Worm (Caenorhabditis elegans) whole organism, mixed stage, embryonic: Measurements from ENCODE around the gene irld-61.
A peak's percentile ranks its signal among the peaks of the same experiment; 100 is the strongest.

ENCODE experiments used
- M03D4.4 ChIP-seq: sonication (generic microtip); optimal IDR thresholded peaks from 2 replicates; lab custom pipeline; 2017; ENCODE audit warnings: mild to moderate bottlenecking, missing genetic modification characterization, missing compliant biosample characterization
- bed-3 ChIP-seq: fragments of 200-800 bp; sonication (Bioruptor generic); optimal IDR thresholded peaks from 3 replicates; lab custom pipeline; 2018; ENCODE audit warnings: mild to moderate bottlenecking, missing genetic modification characterization, moderate library complexity, missing compliant biosample characterization
- blmp-1 ChIP-seq: fragments of 150-350 bp; optimal IDR thresholded peaks from 2 replicates; lab custom pipeline; 2014; ENCODE audit warnings: missing biosample characterization, missing genetic modification characterization
- ceh-39 ChIP-seq: fragments of 150-350 bp; optimal IDR thresholded peaks from 2 replicates; lab custom pipeline; 2014; ENCODE audit warnings: missing biosample characterization, missing genetic modification characterization
- ceh-43 ChIP-seq: fragments of 200-800 bp; sonication (Bioruptor generic); optimal IDR thresholded peaks from 2 replicates; lab custom pipeline; 2018; ENCODE audit warnings: mild to moderate bottlenecking, missing genetic modification characterization, moderate library complexity, missing compliant biosample characterization
- ces-1 ChIP-seq: fragments of 150-350 bp; optimal IDR thresholded peaks from 2 replicates; lab custom pipeline; 2014; ENCODE audit warnings: missing biosample characterization, missing genetic modification reagents, missing genetic modification characterization
- cnd-1 ChIP-seq: fragments of 200-800 bp; sonication (Bioruptor generic); optimal IDR thresholded peaks from 2 replicates; lab custom pipeline; 2018; ENCODE audit warnings: mild to moderate bottlenecking, missing genetic modification characterization, missing compliant biosample characterization
- drap-1 ChIP-seq: fragments of 200-800 bp; sonication (Bioruptor generic); optimal IDR thresholded peaks from 3 replicates; lab custom pipeline; 2018; ENCODE audit warnings: mild to moderate bottlenecking, missing genetic modification characterization, missing compliant biosample characterization
- elt-1 ChIP-seq: sonication (generic microtip); optimal IDR thresholded peaks from 2 replicates; lab custom pipeline; 2017; ENCODE audit warnings: missing genetic modification characterization, mild to moderate bottlenecking, missing compliant biosample characterization, antibody characterized with exemption, moderate library complexity, borderline replicate concordance; ENCODE audit not compliant: insufficient read depth
- elt-3 ChIP-seq: fragments of 150-350 bp; optimal IDR thresholded peaks from 2 replicates; lab custom pipeline; 2014; ENCODE audit warnings: missing biosample characterization, missing genetic modification characterization
- flh-1 ChIP-seq: fragments of 200-800 bp; sonication (Bioruptor generic); optimal IDR thresholded peaks from 2 replicates; lab custom pipeline; 2018; ENCODE audit warnings: mild to moderate bottlenecking, missing genetic modification characterization, moderate library complexity, missing compliant biosample characterization
- ham-2 ChIP-seq: fragments of 200-800 bp; sonication (Bioruptor generic); optimal IDR thresholded peaks from 2 replicates; lab custom pipeline; 2018; ENCODE audit warnings: mild to moderate bottlenecking, missing genetic modification characterization, missing compliant biosample characterization
- lin-32 ChIP-seq: fragments of 200-800 bp; sonication (Bioruptor generic); optimal IDR thresholded peaks from 2 replicates; lab custom pipeline; 2018; ENCODE audit warnings: mild to moderate bottlenecking, missing genetic modification characterization, missing compliant biosample characterization
- lsy-2 ChIP-seq: fragments of 150-350 bp; optimal IDR thresholded peaks from 2 replicates; lab custom pipeline; 2014; ENCODE audit warnings: missing biosample characterization, missing genetic modification characterization
- mab-5 ChIP-seq: fragments of 150-350 bp; optimal IDR thresholded peaks from 2 replicates; lab custom pipeline; 2014; ENCODE audit warnings: missing biosample characterization, missing genetic modification characterization
- mls-2 ChIP-seq: sonication (generic microtip); optimal IDR thresholded peaks from 2 replicates; lab custom pipeline; 2016; ENCODE audit warnings: mild to moderate bottlenecking, missing genetic modification characterization, moderate library complexity, missing compliant biosample characterization
- nhr-12 ChIP-seq: fragments of 150-350 bp; optimal IDR thresholded peaks from 2 replicates; lab custom pipeline; 2014; ENCODE audit warnings: missing biosample characterization, missing genetic modification characterization
- nhr-237 ChIP-seq: fragments of 150-350 bp; optimal IDR thresholded peaks from 2 replicates; lab custom pipeline; 2014; ENCODE audit warnings: missing biosample characterization, missing genetic modification characterization
- nhr-76 ChIP-seq: sonication (generic microtip); optimal IDR thresholded peaks from 2 replicates; lab custom pipeline; 2017; ENCODE audit warnings: missing biosample characterization, missing genetic modification characterization
- sptf-1 ChIP-seq: sonication (generic microtip); optimal IDR thresholded peaks from 2 replicates; lab custom pipeline; 2017; ENCODE audit warnings: mild to moderate bottlenecking, missing genetic modification characterization, moderate library complexity, missing compliant biosample characterization
- tbx-8 ChIP-seq: fragments of 200-800 bp; sonication (Bioruptor generic); optimal IDR thresholded peaks from 2 replicates; lab custom pipeline; 2018; ENCODE audit warnings: mild to moderate bottlenecking, missing genetic modification characterization, moderate library complexity, missing compliant biosample characterization
- unc-120 ChIP-seq: sonication (generic microtip); optimal IDR thresholded peaks from 2 replicates; lab custom pipeline; 2017; ENCODE audit warnings: missing genetic modification characterization, missing compliant biosample characterization; ENCODE audit not compliant: poor library complexity, severe bottlenecking
- unc-39 ChIP-seq: fragments of 150-350 bp; optimal IDR thresholded peaks from 2 replicates; lab custom pipeline; 2014; ENCODE audit warnings: missing biosample characterization, missing genetic modification characterization
- unc-62 ChIP-seq: fragments of 150-350 bp; optimal IDR thresholded peaks from 2 replicates; lab custom pipeline; 2014; ENCODE audit warnings: missing biosample characterization, missing genetic modification reagents, missing genetic modification characterization
- zip-8 ChIP-seq: fragments of 150-350 bp; optimal IDR thresholded peaks from 2 replicates; lab custom pipeline; 2014; ENCODE audit warnings: missing biosample characterization, missing genetic modification characterization
- ztf-11 ChIP-seq: fragments of 150-350 bp; optimal IDR thresholded peaks from 2 replicates; lab custom pipeline; 2014; ENCODE audit warnings: missing biosample characterization, missing genetic modification characterization

irld-61 gene

ce11 chrIII:12800529-12800928 is 36.2 kb downstream of the irld-61 start:
- TF ChIP-seq ham-2 (GFP tag; lab: Kevin White, UChicago) (peak; percentile 95), drap-1 (no peak), tbx-8 (GFP tag; lab: Kevin White, UChicago) (no peak), nhr-12 (tag; lab: Kevin White, UChicago) (no peak), blmp-1 (tag; lab: Kevin White, UChicago) (peak; percentile 96), unc-120 (tag; lab: Kevin White, UChicago) (no peak), elt-1 (peak; percentile 70), nhr-76 (tag; lab: Kevin White, UChicago) (no peak), elt-3 (tag; lab: Kevin White, UChicago) (no peak), ztf-11 (tag; lab: Kevin White, UChicago) (no peak), bed-3 (GFP tag; lab: Kevin White, UChicago) (no peak), cnd-1 (tag; lab: Kevin White, UChicago) (no peak), unc-39 (tag; lab: Kevin White, UChicago) (no peak), unc-62 (GFP tag; lab: Kevin White, UChicago) (no peak), lin-32 (GFP tag; lab: Kevin White, UChicago) (no peak)

- TF ChIP-seq mls-2 = no peak
- no peak for TF ChIP-seq mab-5 (tag; lab: Kevin White, UChicago)
- TF ChIP-seq, all 35 proteins: peak for 0
Observed at ce11 chrIII:12806712-12807111, 42.4 kb downstream of the irld-61 start, which contains the start of gene BE10.5. TSS of gene BE10.5 (minus strand) at chrIII:12806812.

- TF ChIP-seq M03D4.4 (tag; lab: Kevin White, UChicago) = no peak
- TF ChIP-seq nhr-237 = no peak
- TF ChIP-seq lin-32 (GFP tag; lab: Kevin White, UChicago) = no peak
- TF ChIP-seq lsy-2 = no peak
- no peak for TF ChIP-seq unc-120 (tag; lab: Kevin White, UChicago)
- no peak for TF ChIP-seq cnd-1 (tag; lab: Kevin White, UChicago)
- no peak for TF ChIP-seq ceh-39 (tag; lab: Kevin White, UChicago)
- TF ChIP-seq elt-3 (tag; lab: Kevin White, UChicago) = no peak
- TF ChIP-seq sptf-1 (tag; lab: Kevin White, UChicago) = no peak
- TF ChIP-seq zip-8 (tag; lab: Kevin White, UChicago) = no peak
- TF ChIP-seq unc-39 (tag; lab: Kevin White, UChicago) = no peak
Observed at ce11 chrIII:12807726-12808125, 43.4 kb downstream of the irld-61 start, which contains the start of gene BE10.3. TSS of gene BE10.3 (plus strand) at chrIII:12808026.

- TF ChIP-seq mab-5 (tag; lab: Kevin White, UChicago) (no peak), lin-32 (GFP tag; lab: Kevin White, UChicago) (no peak), ceh-43 (GFP tag; lab: Kevin White, UChicago) (no peak), elt-3 (tag; lab: Kevin White, UChicago) (no peak), flh-1 (GFP tag; lab: Kevin White, UChicago) (no peak), M03D4.4 (tag; lab: Kevin White, UChicago) (no peak), ces-1 (GFP tag; lab: Kevin White, UChicago) (no peak), nhr-12 (tag; lab: Kevin White, UChicago) (no peak), ham-2 (GFP tag; lab: Kevin White, UChicago) (no peak)
- TF ChIP-seq, all 35 proteins: peak for 0
Observed at ce11 chrIII:12813193-12813592, 48.8 kb downstream of the irld-61 start, which contains the start of gene BE10.4. TSS of gene BE10.4 (plus strand) at chrIII:12813493.

- TF ChIP-seq lin-32 (GFP tag; lab: Kevin White, UChicago) (no peak), lsy-2 (no peak), ces-1 (GFP tag; lab: Kevin White, UChicago) (peak; percentile 88)
Observed at ce11 chrIII:12818050-12818738, 53.8 kb downstream of the irld-61 start, which contains the start of gene arx-5. TSS of gene arx-5 (minus strand) at chrIII:12818100.
